Fruit fly (Drosophila melanogaster) whole organism, embryonic: ENCODE results near the gene NijB.
A peak's percentile ranks its signal among the peaks of the same experiment; 100 is the strongest.

Source experiments
- ATbp ChIP-seq: fragments of 200-800 bp; sonication (Bioruptor generic); optimal IDR thresholded peaks from 2 replicates; lab custom pipeline; 2017; ENCODE audit warnings: missing biosample characterization, mild to moderate bottlenecking, missing genetic modification characterization, missing genetic modification reagents
- Ada2b ChIP-seq: fragments of 200-800 bp; sonication (Bioruptor generic); IDR thresholded peaks from 2 replicates; pipeline ENCODE4 v1.3.6; 2022; ENCODE audit warnings: missing biosample characterization, missing genetic modification characterization
- Bgb ChIP-seq: fragments of 200-800 bp; sonication (Bioruptor generic); IDR thresholded peaks from 2 replicates; pipeline ENCODE4 v1.3.6; 2022; ENCODE audit warnings: missing biosample characterization, missing genetic modification characterization; ENCODE audit not compliant: partially characterized antibody
- CG10209 ChIP-seq: fragments of 200-800 bp; sonication (Bioruptor generic); optimal IDR thresholded peaks from 3 replicates; lab custom pipeline; 2017; ENCODE audit warnings: missing biosample characterization, mild to moderate bottlenecking, missing genetic modification characterization, missing genetic modification reagents
- CG10267 ChIP-seq: fragments of 200-800 bp; sonication (Bioruptor generic); optimal IDR thresholded peaks from 2 replicates; lab custom pipeline; 2018; ENCODE audit warnings: missing biosample characterization, mild to moderate bottlenecking, missing genetic modification characterization, moderate library complexity
- CG11456 ChIP-seq: fragments of 200-800 bp; sonication (Bioruptor generic); IDR thresholded peaks from 3 replicates; pipeline ENCODE4 v1.3.6; 2022; ENCODE audit warnings: missing biosample characterization, missing genetic modification characterization
- CG12219 ChIP-seq: fragments of 200-800 bp; sonication (Bioruptor generic); optimal IDR thresholded peaks from 3 replicates; lab custom pipeline; 2018; ENCODE audit warnings: missing biosample characterization, mild to moderate bottlenecking, missing genetic modification characterization
- CG16779 ChIP-seq: fragments of 200-800 bp; sonication (Bioruptor generic); IDR thresholded peaks from 2 replicates; pipeline ENCODE4 v1.3.6; 2022; ENCODE audit warnings: missing biosample characterization, missing genetic modification characterization
- CG16813 ChIP-seq: fragments of 200-800 bp; sonication (Bioruptor generic); IDR thresholded peaks from 3 replicates; pipeline ENCODE4 v1.3.6; 2022; ENCODE audit warnings: missing biosample characterization, missing genetic modification characterization; ENCODE audit not compliant: partially characterized antibody
- CG18011 ChIP-seq: fragments of 200-800 bp; sonication (Bioruptor generic); optimal IDR thresholded peaks from 2 replicates; lab custom pipeline; 2017; ENCODE audit warnings: missing biosample characterization, missing genetic modification characterization, mild to moderate bottlenecking, moderate library complexity, missing genotype
- CG31224 ChIP-seq: fragments of 200-800 bp; sonication (Bioruptor generic); IDR thresholded peaks from 2 replicates; pipeline ENCODE4 v1.3.6; 2022; ENCODE audit warnings: missing biosample characterization, missing genetic modification characterization
- CG3847 ChIP-seq: fragments of 200-800 bp; sonication (Bioruptor generic); IDR thresholded peaks from 2 replicates; pipeline ENCODE4 v1.3.6; 2022; ENCODE audit warnings: missing biosample characterization, missing genetic modification characterization
- CG5180 ChIP-seq: fragments of 200-800 bp; sonication (Bioruptor generic); optimal IDR thresholded peaks from 3 replicates; lab custom pipeline; 2017; ENCODE audit warnings: missing biosample characterization, missing genetic modification characterization, mild to moderate bottlenecking, moderate library complexity, missing genetic modification reagents
- CG5953 ChIP-seq: fragments of 200-800 bp; sonication (Bioruptor generic); IDR thresholded peaks from 2 replicates; pipeline ENCODE4 v1.3.6; 2022; ENCODE audit warnings: missing biosample characterization, missing genetic modification characterization
- CG7745 ChIP-seq: fragments of 200-800 bp; sonication (Bioruptor generic); optimal IDR thresholded peaks from 2 replicates; lab custom pipeline; 2018; ENCODE audit warnings: missing biosample characterization, mild to moderate bottlenecking, missing genetic modification characterization, moderate library complexity
- CG8290 ChIP-seq, 3 experiments: fragments of 200-800 bp; sonication (Bioruptor generic); optimal IDR thresholded peaks; 2 replicates each; lab custom pipeline; 2016 to 2019; ENCODE audit warnings: missing biosample characterization in 3 of 3, missing genetic modification characterization in 3 of 3, mild to moderate bottlenecking in 2 of 3, moderate library complexity in 1 of 3
- CG9609 ChIP-seq: fragments of 200-800 bp; sonication (Bioruptor generic); optimal IDR thresholded peaks from 3 replicates; lab custom pipeline; 2016; ENCODE audit warnings: missing biosample characterization, missing genetic modification characterization
- Dbx ChIP-seq: fragments of 200-800 bp; sonication (Bioruptor generic); IDR thresholded peaks from 3 replicates; pipeline ENCODE4 v1.3.6; 2022; ENCODE audit warnings: missing biosample characterization, missing genetic modification characterization
- Dll ChIP-seq: fragments of 200-800 bp; sonication (Bioruptor generic); IDR thresholded peaks from 4 replicates; pipeline ENCODE4 v1.3.6; 2022; ENCODE audit warnings: missing biosample characterization, missing genetic modification characterization; ENCODE audit not compliant: partially characterized antibody
- Fer3 ChIP-seq: fragments of 200-800 bp; sonication (Bioruptor generic); optimal IDR thresholded peaks from 2 replicates; lab custom pipeline; 2018; ENCODE audit warnings: missing biosample characterization, mild to moderate bottlenecking, missing genetic modification characterization, moderate library complexity
- H2.0 ChIP-seq: fragments of 200-800 bp; sonication (Bioruptor generic); IDR thresholded peaks from 2 replicates; pipeline ENCODE4 v1.3.6; 2022; ENCODE audit warnings: missing biosample characterization, missing genetic modification characterization
- HHEX ChIP-seq: fragments of 200-800 bp; sonication (Bioruptor generic); optimal IDR thresholded peaks from 3 replicates; lab custom pipeline; 2017; ENCODE audit warnings: missing biosample characterization, mild to moderate bottlenecking, missing genetic modification characterization, missing genetic modification reagents
- HLH3B ChIP-seq: fragments of 200-800 bp; sonication (Bioruptor generic); IDR thresholded peaks from 2 replicates; pipeline ENCODE4 v1.3.6; 2022; ENCODE audit warnings: missing biosample characterization, missing genetic modification characterization
- Hr39 ChIP-seq: fragments of >200 bp; optimal IDR thresholded peaks from 2 replicates; lab custom pipeline; 2017
- Jarid2 ChIP-seq: fragments of 200-800 bp; sonication (Bioruptor generic); optimal IDR thresholded peaks from 3 replicates; lab custom pipeline; 2017; ENCODE audit warnings: mild to moderate bottlenecking, missing biosample characterization, missing genetic modification reagents, missing genetic modification characterization
- Nf-YC ChIP-seq: fragments of 200-800 bp; optimal IDR thresholded peaks from 3 replicates; lab custom pipeline; 2019; ENCODE audit warnings: missing biosample characterization, mild to moderate bottlenecking, missing genetic modification characterization, moderate library complexity
- NfI ChIP-seq: fragments of 200-800 bp; sonication (Bioruptor generic); optimal IDR thresholded peaks from 3 replicates; lab custom pipeline; 2018; ENCODE audit warnings: missing biosample characterization, mild to moderate bottlenecking, missing genetic modification characterization, moderate library complexity
- Opbp ChIP-seq: fragments of 200-800 bp; sonication (Bioruptor generic); IDR thresholded peaks from 3 replicates; pipeline ENCODE4 v1.3.6; 2022; ENCODE audit warnings: missing biosample characterization, missing genetic modification characterization; ENCODE audit not compliant: partially characterized antibody
- Rfx ChIP-seq: fragments of 200-800 bp; sonication (Bioruptor generic); IDR thresholded peaks from 2 replicates; pipeline ENCODE4 v1.3.6; 2022; ENCODE audit warnings: missing biosample characterization, missing genetic modification characterization
- ac ChIP-seq: fragments of 200-800 bp; sonication (Bioruptor generic); optimal IDR thresholded peaks from 3 replicates; lab custom pipeline; 2017; ENCODE audit warnings: missing biosample characterization, mild to moderate bottlenecking, missing genetic modification characterization
- bowl ChIP-seq: fragments of 200-800 bp; sonication (Bioruptor generic); IDR thresholded peaks from 2 replicates; pipeline ENCODE4 v1.3.6; 2022; ENCODE audit warnings: missing biosample characterization, missing genetic modification characterization
- caup ChIP-seq: fragments of 200-800 bp; sonication (Bioruptor generic); optimal IDR thresholded peaks from 3 replicates; lab custom pipeline; 2017; ENCODE audit warnings: missing biosample characterization, mild to moderate bottlenecking, missing genetic modification characterization, moderate library complexity; ENCODE audit not compliant: severe bottlenecking
- danr ChIP-seq: fragments of 200-800 bp; sonication (Bioruptor generic); IDR thresholded peaks from 2 replicates; pipeline ENCODE4 v1.3.6; 2022; ENCODE audit warnings: missing biosample characterization, missing genetic modification characterization
- exex ChIP-seq: fragments of 200-800 bp; sonication (Bioruptor generic); optimal IDR thresholded peaks from 4 replicates; lab custom pipeline; 2018; ENCODE audit warnings: missing biosample characterization, mild to moderate bottlenecking, missing genetic modification characterization, moderate library complexity
- gce ChIP-seq: fragments of 200-800 bp; sonication (Bioruptor generic); IDR thresholded peaks from 3 replicates; pipeline ENCODE4 v1.3.6; 2022; ENCODE audit warnings: missing biosample characterization, missing genetic modification characterization
- lilli ChIP-seq: fragments of 200-800 bp; sonication (Bioruptor generic); optimal IDR thresholded peaks from 3 replicates; lab custom pipeline; 2016; ENCODE audit warnings: missing biosample characterization, missing genetic modification characterization
- luna ChIP-seq: fragments of 200-800 bp; sonication (Bioruptor generic); optimal IDR thresholded peaks from 2 replicates; lab custom pipeline; 2016; ENCODE audit warnings: missing biosample characterization, missing genetic modification characterization
- nau ChIP-seq: fragments of 200-800 bp; sonication (Bioruptor generic); optimal IDR thresholded peaks from 3 replicates; lab custom pipeline; 2017; ENCODE audit warnings: missing biosample characterization, mild to moderate bottlenecking, missing genetic modification characterization, missing genetic modification reagents
- run ChIP-seq: fragments of 200-800 bp; sonication (Bioruptor generic); optimal IDR thresholded peaks from 3 replicates; lab custom pipeline; 2018; ENCODE audit warnings: missing biosample characterization, mild to moderate bottlenecking, missing genetic modification characterization
- sc ChIP-seq, 3 experiments: fragments of >200 bp in 2 of 3; fragments of 200-800 bp in 1 of 3; sonication (Bioruptor generic) in 1 of 3; optimal IDR thresholded peaks; 2 replicates in 2 of 3; 3 replicates in 1 of 3; lab custom pipeline; 2017; ENCODE audit warnings: mild to moderate bottlenecking in 1 of 3, missing biosample characterization in 1 of 3, missing genetic modification characterization in 1 of 3, missing genetic modification reagents in 1 of 3
- seq ChIP-seq: fragments of 200-800 bp; sonication (Bioruptor generic); IDR thresholded peaks from 2 replicates; pipeline ENCODE4 v1.3.6; 2022; ENCODE audit warnings: missing biosample characterization, missing genetic modification characterization
- tap ChIP-seq: fragments of 200-800 bp; optimal IDR thresholded peaks from 3 replicates; lab custom pipeline; 2019; ENCODE audit warnings: missing biosample characterization, mild to moderate bottlenecking, missing genetic modification characterization, moderate library complexity
- tio ChIP-seq: fragments of 200-800 bp; sonication (Bioruptor generic); optimal IDR thresholded peaks from 2 replicates; lab custom pipeline; 2017; ENCODE audit warnings: missing biosample characterization, missing genetic modification characterization, inconsistent platforms
- twi ChIP-seq: fragments of 200-800 bp; optimal IDR thresholded peaks from 2 replicates; lab custom pipeline; 2019; ENCODE audit warnings: missing biosample characterization, mild to moderate bottlenecking, missing genetic modification characterization, moderate library complexity
- tx ChIP-seq: fragments of 200-800 bp; sonication (Bioruptor generic); optimal IDR thresholded peaks from 2 replicates; lab custom pipeline; 2016; ENCODE audit warnings: missing biosample characterization, missing genetic modification characterization
- unc-4 ChIP-seq: fragments of 200-800 bp; sonication (Bioruptor generic); IDR thresholded peaks from 2 replicates; pipeline ENCODE4 v1.3.6; 2022; ENCODE audit warnings: missing biosample characterization, missing genetic modification characterization; ENCODE audit not compliant: partially characterized antibody
- vvl ChIP-seq: fragments of 200-800 bp; sonication (Bioruptor generic); IDR thresholded peaks from 2 replicates; pipeline ENCODE4 v1.3.6; 2022; ENCODE audit warnings: missing biosample characterization, missing genetic modification characterization
- zen ChIP-seq: fragments of 200-800 bp; sonication (Bioruptor generic); optimal IDR thresholded peaks from 3 replicates; lab custom pipeline; 2018; ENCODE audit warnings: missing biosample characterization, mild to moderate bottlenecking, missing genetic modification characterization, moderate library complexity
- zen2 ChIP-seq: fragments of 200-800 bp; sonication (Bioruptor generic); IDR thresholded peaks from 3 replicates; pipeline ENCODE4 v1.3.6; 2022; ENCODE audit warnings: missing biosample characterization, missing genetic modification characterization; ENCODE audit not compliant: partially characterized antibody

NijB gene

dm6 chr3L:18898086-18898470, 5.9 kb downstream of the NijB start, which contains the start of gene CG3902 (continued):
- TF ChIP-seq seq (GFP tag; lab: Robert Waterston, UW) (no peak), Bgb (GFP tag; lab: Robert Waterston, UW) (peak; percentile 59; the same call in 1 of the 2 replicates), Dll (no peak), sc (optimal IDR thresholded peaks at IDR 0.05; lab: Kevin White, UChicago) (no peak), sc (GFP tag; optimal IDR thresholded peaks at IDR 0.05; lab: Kevin White, UChicago) (no peak), CG10267 (no peak), CG31224 (0 out of 2 replicates have a peak, but pooled peaks have one; percentile 10), CG16813 (GFP tag; lab: Robert Waterston, UW) (no peak), HHEX (GFP tag; lab: Kevin White, UChicago) (peak; percentile 45), Dbx (GFP tag; lab: Robert Waterston, UW) (peak; percentile 36; the same call in 1 of the 3 replicates), CG5180 (no peak), caup (peak; percentile 68), Rfx (GFP tag; lab: Robert Waterston, UW) (peak; percentile 44; the same call in 1 of the 2 replicates), HLH3B (GFP tag; lab: Robert Waterston, UW) (no peak), CG5953 (GFP tag; lab: Robert Waterston, UW) (peak; percentile 67), Hr39 (lab: Kevin White, UChicago) (no peak), exex (no peak), luna (GFP tag; lab: Kevin White, UChicago) (no peak), Opbp (GFP tag; lab: Robert Waterston, UW) (peak; percentile 66; the same call in 1 of the 3 replicates), Fer3 (peak; percentile 20), Jarid2 (GFP tag; lab: Kevin White, UChicago) (peak; percentile 89), CG12219 (peak; percentile 1), CG3847 (no peak), gce (no peak; the same call in 2 of the 3 replicates), Nf-YC (tag; lab: Kevin White, UChicago) (no peak), danr (no peak), H2.0 (GFP tag; lab: Robert Waterston, UW) (no peak), CG16779 (no peak), tap (no peak), CG18011 (GFP tag; lab: Kevin White, UChicago) (peak; percentile 19), ac (GFP tag; lab: Kevin White, UChicago) (no peak), twi (tag; lab: Kevin White, UChicago) (no peak), tio (GFP tag; lab: Kevin White, UChicago) (no peak), CG10209 (no peak), CG9609 (no peak), vvl (GFP tag; lab: Robert Waterston, UW) (peak; percentile 71), CG8290 (GFP tag; optimal IDR thresholded peaks at IDR 0.05; lab: Kevin White, UChicago) (no peak), CG8290 (tag; optimal IDR thresholded peaks at IDR 0.05; lab: Kevin White, UChicago) (peak in 1 of 2 experiments; percentile 79), tx (GFP tag; lab: Kevin White, UChicago) (no peak), CG11456 (GFP tag; lab: Robert Waterston, UW) (no peak), unc-4 (GFP tag; lab: Robert Waterston, UW) (no peak), zen2 (GFP tag; lab: Robert Waterston, UW) (no peak), lilli (GFP tag; lab: Kevin White, UChicago) (peak; percentile 70), bowl (no peak), zen (tag; lab: Kevin White, UChicago) (no peak), NfI (peak; percentile 3), nau (GFP tag; lab: Kevin White, UChicago) (no peak), run (tag; lab: Kevin White, UChicago) (no peak), CG7745 (tag; lab: Kevin White, UChicago) (no peak), Ada2b (no peak), ATbp (GFP tag; lab: Kevin White, UChicago) (no peak)
